Worm (Caenorhabditis elegans) whole organism, mixed stage, embryonic: ENCODE measurements around the gene zyg-12.

Experiments
- M03D4.4 ChIP-seq: sonication (generic microtip); optimal IDR thresholded peaks from 2 replicates; lab custom pipeline; 2017; ENCODE audit warnings: mild to moderate bottlenecking, missing genetic modification characterization, missing compliant biosample characterization
- bed-3 ChIP-seq: fragments of 200-800 bp; sonication (Bioruptor generic); optimal IDR thresholded peaks from 3 replicates; lab custom pipeline; 2018; ENCODE audit warnings: mild to moderate bottlenecking, missing genetic modification characterization, moderate library complexity, missing compliant biosample characterization
- blmp-1 ChIP-seq: fragments of 150-350 bp; optimal IDR thresholded peaks from 2 replicates; lab custom pipeline; 2014; ENCODE audit warnings: missing biosample characterization, missing genetic modification characterization
- ceh-39 ChIP-seq: fragments of 150-350 bp; optimal IDR thresholded peaks from 2 replicates; lab custom pipeline; 2014; ENCODE audit warnings: missing biosample characterization, missing genetic modification characterization
- ceh-43 ChIP-seq: fragments of 200-800 bp; sonication (Bioruptor generic); optimal IDR thresholded peaks from 2 replicates; lab custom pipeline; 2018; ENCODE audit warnings: mild to moderate bottlenecking, missing genetic modification characterization, moderate library complexity, missing compliant biosample characterization
- ceh-83 ChIP-seq: fragments of 200-800 bp; sonication (Bioruptor generic); optimal IDR thresholded peaks from 2 replicates; lab custom pipeline; 2018; ENCODE audit warnings: mild to moderate bottlenecking, missing genetic modification characterization, missing compliant biosample characterization
- ces-1 ChIP-seq: fragments of 150-350 bp; optimal IDR thresholded peaks from 2 replicates; lab custom pipeline; 2014; ENCODE audit warnings: missing biosample characterization, missing genetic modification reagents, missing genetic modification characterization
- drap-1 ChIP-seq: fragments of 200-800 bp; sonication (Bioruptor generic); optimal IDR thresholded peaks from 3 replicates; lab custom pipeline; 2018; ENCODE audit warnings: mild to moderate bottlenecking, missing genetic modification characterization, missing compliant biosample characterization
- lin-13 ChIP-seq: fragments of 150-350 bp; optimal IDR thresholded peaks from 2 replicates; lab custom pipeline; 2014; ENCODE audit warnings: missing biosample characterization, missing genetic modification characterization
- lin-32 ChIP-seq: fragments of 200-800 bp; sonication (Bioruptor generic); optimal IDR thresholded peaks from 2 replicates; lab custom pipeline; 2018; ENCODE audit warnings: mild to moderate bottlenecking, missing genetic modification characterization, missing compliant biosample characterization
- lsy-2 ChIP-seq: fragments of 150-350 bp; optimal IDR thresholded peaks from 2 replicates; lab custom pipeline; 2014; ENCODE audit warnings: missing biosample characterization, missing genetic modification characterization
- mab-5 ChIP-seq: fragments of 150-350 bp; optimal IDR thresholded peaks from 2 replicates; lab custom pipeline; 2014; ENCODE audit warnings: missing biosample characterization, missing genetic modification characterization
- mep-1 ChIP-seq: fragments of 150-350 bp; optimal IDR thresholded peaks from 2 replicates; lab custom pipeline; 2017; ENCODE audit warnings: missing biosample characterization, missing genetic modification reagents, missing genetic modification characterization, inconsistent platforms
- mls-2 ChIP-seq: sonication (generic microtip); optimal IDR thresholded peaks from 2 replicates; lab custom pipeline; 2016; ENCODE audit warnings: mild to moderate bottlenecking, missing genetic modification characterization, moderate library complexity, missing compliant biosample characterization
- nhr-12 ChIP-seq: fragments of 150-350 bp; optimal IDR thresholded peaks from 2 replicates; lab custom pipeline; 2014; ENCODE audit warnings: missing biosample characterization, missing genetic modification characterization
- nhr-2 ChIP-seq: fragments of 150-350 bp; optimal IDR thresholded peaks from 2 replicates; lab custom pipeline; 2014; ENCODE audit warnings: missing biosample characterization, missing genetic modification characterization
- nhr-237 ChIP-seq: fragments of 150-350 bp; optimal IDR thresholded peaks from 2 replicates; lab custom pipeline; 2014; ENCODE audit warnings: missing biosample characterization, missing genetic modification characterization
- nhr-76 ChIP-seq: sonication (generic microtip); optimal IDR thresholded peaks from 2 replicates; lab custom pipeline; 2017; ENCODE audit warnings: missing biosample characterization, missing genetic modification characterization
- pha-4 ChIP-seq: fragments of 150-350 bp; optimal IDR thresholded peaks from 2 replicates; lab custom pipeline; 2018; ENCODE audit warnings: missing biosample characterization, missing genetic modification reagents, missing genetic modification characterization
- sem-2 ChIP-seq: fragments of 200-800 bp; sonication (Bioruptor generic); optimal IDR thresholded peaks from 2 replicates; lab custom pipeline; 2018; ENCODE audit warnings: mild to moderate bottlenecking, missing genetic modification characterization, missing compliant biosample characterization
- snpc-4 ChIP-seq: fragments of 150-350 bp; optimal IDR thresholded peaks from 2 replicates; lab custom pipeline; 2014; ENCODE audit warnings: missing biosample characterization, missing genetic modification characterization
- sptf-1 ChIP-seq: sonication (generic microtip); optimal IDR thresholded peaks from 2 replicates; lab custom pipeline; 2017; ENCODE audit warnings: mild to moderate bottlenecking, missing genetic modification characterization, moderate library complexity, missing compliant biosample characterization
- tbx-8 ChIP-seq: fragments of 200-800 bp; sonication (Bioruptor generic); optimal IDR thresholded peaks from 2 replicates; lab custom pipeline; 2018; ENCODE audit warnings: mild to moderate bottlenecking, missing genetic modification characterization, moderate library complexity, missing compliant biosample characterization
- unc-120 ChIP-seq: sonication (generic microtip); optimal IDR thresholded peaks from 2 replicates; lab custom pipeline; 2017; ENCODE audit warnings: missing genetic modification characterization, missing compliant biosample characterization; ENCODE audit not compliant: poor library complexity, severe bottlenecking
- unc-39 ChIP-seq: fragments of 150-350 bp; optimal IDR thresholded peaks from 2 replicates; lab custom pipeline; 2014; ENCODE audit warnings: missing biosample characterization, missing genetic modification characterization
- unc-62 ChIP-seq: fragments of 150-350 bp; optimal IDR thresholded peaks from 2 replicates; lab custom pipeline; 2014; ENCODE audit warnings: missing biosample characterization, missing genetic modification reagents, missing genetic modification characterization
- zip-8 ChIP-seq: fragments of 150-350 bp; optimal IDR thresholded peaks from 2 replicates; lab custom pipeline; 2014; ENCODE audit warnings: missing biosample characterization, missing genetic modification characterization
- ztf-11 ChIP-seq: fragments of 150-350 bp; optimal IDR thresholded peaks from 2 replicates; lab custom pipeline; 2014; ENCODE audit warnings: missing biosample characterization, missing genetic modification characterization

The zyg-12 gene

ce11 chrII:4985961-4986503, 36.3 kb downstream of the zyg-12 start (continued):
- TF ChIP-seq snpc-4 = no peak
- TF ChIP-seq pha-4 (tag; lab: Kevin White, UChicago) = no peak
- no peak for TF ChIP-seq tbx-8 (GFP tag; lab: Kevin White, UChicago)
- no peak for TF ChIP-seq bed-3 (GFP tag; lab: Kevin White, UChicago)
- no peak for TF ChIP-seq ceh-43
- TF ChIP-seq lsy-2 (tag; lab: Kevin White, UChicago) = no peak
- no peak for TF ChIP-seq drap-1

ce11 chrII:4986664-4987063, 37.0 kb downstream of the zyg-12 start:
- TF ChIP-seq zip-8 (tag; lab: Kevin White, UChicago) (peak; percentile 90), ztf-11 (tag; lab: Kevin White, UChicago) (peak; percentile 40), M03D4.4 (tag; lab: Kevin White, UChicago) (no peak), nhr-2 (tag; lab: Kevin White, UChicago) (peak; percentile 79), sptf-1 (tag; lab: Kevin White, UChicago) (peak; percentile 39)

ce11 chrII:4987257-4987656, 37.6 kb downstream of the zyg-12 start:
- TF ChIP-seq lin-13 (tag; lab: Kevin White, UChicago) (no peak), snpc-4 (no peak), zip-8 (tag; lab: Kevin White, UChicago) (peak; percentile 10), ceh-83 (GFP tag; lab: Kevin White, UChicago) (no peak), drap-1 (no peak), lin-32 (GFP tag; lab: Kevin White, UChicago) (peak; percentile 92)

ce11 chrII:4989802-4990201, 40.1 kb downstream of the zyg-12 start, which contains the start of gene T27F7.12:
TSS of gene T27F7.12 (plus strand) at chrII:4990102.
- TF ChIP-seq bed-3 (GFP tag; lab: Kevin White, UChicago) (no peak), mep-1 (tag; lab: Kevin White, UChicago) (no peak), nhr-76 (tag; lab: Kevin White, UChicago) (no peak), unc-39 (tag; lab: Kevin White, UChicago) (no peak), ceh-43 (no peak), blmp-1 (tag; lab: Kevin White, UChicago) (no peak), lin-13 (tag; lab: Kevin White, UChicago) (no peak), sem-2 (GFP tag; lab: Kevin White, UChicago) (no peak), sptf-1 (tag; lab: Kevin White, UChicago) (no peak), mls-2 (tag; lab: Kevin White, UChicago) (no peak), drap-1 (no peak), M03D4.4 (tag; lab: Kevin White, UChicago) (no peak), nhr-2 (tag; lab: Kevin White, UChicago) (no peak), mab-5 (tag; lab: Kevin White, UChicago) (no peak), unc-62 (GFP tag; lab: Kevin White, UChicago) (no peak), ztf-11 (tag; lab: Kevin White, UChicago) (no peak), ceh-39 (tag; lab: Kevin White, UChicago) (no peak), unc-120 (tag; lab: Kevin White, UChicago) (no peak), nhr-237 (tag; lab: Kevin White, UChicago) (no peak), lsy-2 (tag; lab: Kevin White, UChicago) (no peak)

ce11 chrII:4992977-4993376, 43.3 kb downstream of the zyg-12 start, which contains the start of gene pigb-1:
TSS of gene pigb-1 (minus strand) at chrII:4993077.
- TF ChIP-seq mep-1 (tag; lab: Kevin White, UChicago) (no peak), nhr-2 (tag; lab: Kevin White, UChicago) (no peak), pha-4 (tag; lab: Kevin White, UChicago) (no peak), drap-1 (no peak)

ce11 chrII:4993530-4994192, 44.0 kb downstream of the zyg-12 start, which contains the start of the genes eif-1 and vps-24:
TSS of gene eif-1 (minus strand) at chrII:4993580.
TSS of gene vps-24 (plus strand) at chrII:4993998.
- TF ChIP-seq lsy-2 (tag; lab: Kevin White, UChicago) = peak; percentile 29
- no peak for TF ChIP-seq nhr-12 (tag; lab: Kevin White, UChicago)
- TF ChIP-seq nhr-237 (tag; lab: Kevin White, UChicago) = peak; percentile 6
- TF ChIP-seq lin-13 (tag; lab: Kevin White, UChicago) = peak; percentile 2
- TF ChIP-seq ceh-83 (GFP tag; lab: Kevin White, UChicago) = no peak
- peak; percentile 77 for TF ChIP-seq ces-1 (GFP tag; lab: Kevin White, UChicago)
- TF ChIP-seq, all 35 proteins: peak for 4
